Fruit fly (Drosophila melanogaster): ENCODE results near the gene her.

The her gene

dm6 chr2L:16682203-16682602 lies 5.2 kb downstream of the her start, which contains the start of gene CG33552:
Gene CG33552, plus strand, starts transcription at chr2L:16682503.
- no peak for TF ChIP-seq Pif1B (GFP tag; optimal IDR thresholded peaks at IDR 0.05)
- TF ChIP-seq CG14655 (GFP tag; optimal IDR thresholded peaks at IDR 0.05) = no peak
- no peak for TF ChIP-seq CG32121 (GFP tag; IDR thresholded peaks at IDR 0.05)

- peak; percentile 49 for TF ChIP-seq rn (GFP tag; IDR thresholded peaks at IDR 0.05)
- TF ChIP-seq CG8159 (tag; optimal IDR thresholded peaks at IDR 0.05) = peak; percentile 100
- TF ChIP-seq CG12605 (GFP tag; IDR thresholded peaks at IDR 0.05) = peak; percentile 87
- TF ChIP-seq CG17806 (tag; optimal IDR thresholded peaks at IDR 0.05) = peak; percentile 92
- TF ChIP-seq fd96Ca (GFP tag; IDR thresholded peaks at IDR 0.05) = no peak; the same call in none of the 3 replicates
- peak; percentile 96 for TF ChIP-seq CG14655 (GFP tag; optimal IDR thresholded peaks at IDR 0.05)
- TF ChIP-seq CG15710 (tag; optimal IDR thresholded peaks at IDR 0.05) = peak; percentile 97
- TF ChIP-seq Pif1A (GFP tag; optimal IDR thresholded peaks at IDR 0.05) = peak; percentile 98
- no peak for TF ChIP-seq CG10348 (GFP tag; IDR thresholded peaks at IDR 0.05)
- TF ChIP-seq CG4496 (GFP tag; IDR thresholded peaks at IDR 0.05) = peak; percentile 86; the same call in 2 of the 3 replicates
- no peak for TF ChIP-seq EcR (GFP tag; optimal IDR thresholded peaks at IDR 0.05)
- TF ChIP-seq CG8301 (tag; optimal IDR thresholded peaks at IDR 0.05) = peak; percentile 96
- peak; percentile 98 for TF ChIP-seq Pif1B (GFP tag; optimal IDR thresholded peaks at IDR 0.05)
- TF ChIP-seq D1 (tag; optimal IDR thresholded peaks at IDR 0.05) = peak; percentile 92
- TF ChIP-seq Snoo (tag; optimal IDR thresholded peaks at IDR 0.05) = peak; percentile 91
- peak; percentile 90 for TF ChIP-seq gl (tag; optimal IDR thresholded peaks at IDR 0.05)
- peak; percentile 74 for TF ChIP-seq CG32121 (GFP tag; IDR thresholded peaks at IDR 0.05)
- TF ChIP-seq CG9948 (tag; optimal IDR thresholded peaks at IDR 0.05) = peak; percentile 97
- TF ChIP-seq Ets98B (GFP tag; IDR thresholded peaks at IDR 0.05) = peak; percentile 78; the same call in 1 of the 2 replicates
- TF ChIP-seq CG34367 (tag; optimal IDR thresholded peaks at IDR 0.05) = peak; percentile 96
- TF ChIP-seq CG13204 (GFP tag; optimal IDR thresholded peaks at IDR 0.05) = peak; percentile 92
Measured at dm6 chr2L:16683958-16684877, 7.2 kb downstream of the her start, which contains the start of gene CG31807. Gene CG31807, minus strand, starts transcription at chr2L:16684008.

- peak; percentile 6; the same call in 1 of the 2 replicates for TF ChIP-seq CG12605 (GFP tag; IDR thresholded peaks at IDR 0.05)
- peak; percentile 81 for TF ChIP-seq CG17806 (tag; optimal IDR thresholded peaks at IDR 0.05)
- TF ChIP-seq CG15710 (tag; optimal IDR thresholded peaks at IDR 0.05) = peak; percentile 86
- no peak for TF ChIP-seq gl (tag; optimal IDR thresholded peaks at IDR 0.05)
- TF ChIP-seq CG9948 (tag; optimal IDR thresholded peaks at IDR 0.05) = peak; percentile 89
- TF ChIP-seq CG13204 (GFP tag; optimal IDR thresholded peaks at IDR 0.05) = peak; percentile 61
- TF ChIP-seq CG14655 (GFP tag; optimal IDR thresholded peaks at IDR 0.05) = peak; percentile 84
- TF ChIP-seq EcR (GFP tag; optimal IDR thresholded peaks at IDR 0.05) = peak; percentile 93
- peak; percentile 35 for TF ChIP-seq Pif1B (GFP tag; optimal IDR thresholded peaks at IDR 0.05)
- TF ChIP-seq rn (GFP tag; IDR thresholded peaks at IDR 0.05) = no peak
- peak; percentile 83 for TF ChIP-seq CG8159 (tag; optimal IDR thresholded peaks at IDR 0.05)
- TF ChIP-seq fd96Ca (GFP tag; IDR thresholded peaks at IDR 0.05) = peak; percentile 37; the same call in 1 of the 3 replicates
- TF ChIP-seq Snoo (tag; optimal IDR thresholded peaks at IDR 0.05) = peak; percentile 65
- peak; percentile 84 for TF ChIP-seq CG8301 (tag; optimal IDR thresholded peaks at IDR 0.05)
- TF ChIP-seq CG34367 (tag; optimal IDR thresholded peaks at IDR 0.05) = peak; percentile 76
- peak; percentile 79 for TF ChIP-seq D1 (tag; optimal IDR thresholded peaks at IDR 0.05)
- TF ChIP-seq Pif1A (GFP tag; optimal IDR thresholded peaks at IDR 0.05) = no peak
- peak; percentile 35; the same call in 1 of the 3 replicates for TF ChIP-seq CG4496 (GFP tag; IDR thresholded peaks at IDR 0.05)
- TF ChIP-seq Ets98B (GFP tag; IDR thresholded peaks at IDR 0.05) = peak; percentile 30; the same call in 1 of the 2 replicates
- no peak for TF ChIP-seq CG10348 (GFP tag; IDR thresholded peaks at IDR 0.05)
- no peak; the same call in 1 of the 2 replicates for TF ChIP-seq CG32121 (GFP tag; IDR thresholded peaks at IDR 0.05)
Measured at dm6 chr2L:16684908-16685611, 8.1 kb downstream of the her start.

dm6 chr2L:16685612-16685912 lies 8.6 kb downstream of the her start:
- TF ChIP-seq Ets98B (GFP tag; IDR thresholded peaks at IDR 0.05) (no peak), CG4496 (GFP tag; IDR thresholded peaks at IDR 0.05) (no peak), CG32121 (GFP tag; IDR thresholded peaks at IDR 0.05) (no peak), CG17806 (tag; optimal IDR thresholded peaks at IDR 0.05) (no peak), Pif1B (GFP tag; optimal IDR thresholded peaks at IDR 0.05) (no peak), Pif1A (GFP tag; optimal IDR thresholded peaks at IDR 0.05) (no peak), CG12605 (GFP tag; IDR thresholded peaks at IDR 0.05) (no peak)

- peak; percentile 56; the same call in 2 of the 3 replicates for TF ChIP-seq fd96Ca (GFP tag; IDR thresholded peaks at IDR 0.05)
- TF ChIP-seq CG17806 (tag; optimal IDR thresholded peaks at IDR 0.05) = peak; percentile 55
- TF ChIP-seq CG4496 (GFP tag; IDR thresholded peaks at IDR 0.05) = peak; percentile 85
- TF ChIP-seq CG13204 (GFP tag; optimal IDR thresholded peaks at IDR 0.05) = peak; percentile 80
- peak; percentile 87 for TF ChIP-seq CG12605 (GFP tag; IDR thresholded peaks at IDR 0.05)
- TF ChIP-seq Pif1B (GFP tag; optimal IDR thresholded peaks at IDR 0.05) = peak; percentile 57
- TF ChIP-seq CG8301 (tag; optimal IDR thresholded peaks at IDR 0.05) = peak; percentile 52
- TF ChIP-seq CG15710 (tag; optimal IDR thresholded peaks at IDR 0.05) = peak; percentile 58
- no peak for TF ChIP-seq CG10348 (GFP tag; IDR thresholded peaks at IDR 0.05)
- TF ChIP-seq CG8159 (tag; optimal IDR thresholded peaks at IDR 0.05) = peak; percentile 65
- TF ChIP-seq gl (tag; optimal IDR thresholded peaks at IDR 0.05) = peak; percentile 79
- peak; percentile 68 for TF ChIP-seq CG34367 (tag; optimal IDR thresholded peaks at IDR 0.05)
- peak; percentile 63 for TF ChIP-seq CG14655 (GFP tag; optimal IDR thresholded peaks at IDR 0.05)
- peak; percentile 32 for TF ChIP-seq CG9948 (tag; optimal IDR thresholded peaks at IDR 0.05)
- peak; percentile 71 for TF ChIP-seq EcR (GFP tag; optimal IDR thresholded peaks at IDR 0.05)
- peak; percentile 70 for TF ChIP-seq Ets98B (GFP tag; IDR thresholded peaks at IDR 0.05)
- peak; percentile 69 for TF ChIP-seq D1 (tag; optimal IDR thresholded peaks at IDR 0.05)
- TF ChIP-seq CG32121 (GFP tag; IDR thresholded peaks at IDR 0.05) = peak; percentile 35; the same call in 1 of the 2 replicates
- TF ChIP-seq rn (GFP tag; IDR thresholded peaks at IDR 0.05) = peak; percentile 59; the same call in 1 of the 2 replicates
- TF ChIP-seq Snoo (tag; optimal IDR thresholded peaks at IDR 0.05) = peak; percentile 60
- TF ChIP-seq Pif1A (GFP tag; optimal IDR thresholded peaks at IDR 0.05) = peak; percentile 64
Measured at dm6 chr2L:16686412-16687043, 9.5 kb downstream of the her start.
